Worm (Caenorhabditis elegans) whole organism, L1 larva: ENCODE measurements around the gene ZK829.3.

ENCODE experiments used
- ceh-90 ChIP-seq: sonication (generic microtip); optimal IDR thresholded peaks from 2 replicates; lab custom pipeline; 2016; ENCODE audit warnings: missing genetic modification characterization, missing compliant biosample characterization
- elt-2 ChIP-seq: sonication (generic microtip); optimal IDR thresholded peaks from 2 replicates; lab custom pipeline; 2016; ENCODE audit warnings: missing genetic modification characterization, mild to moderate bottlenecking, inconsistent platforms, missing compliant biosample characterization, missing genetic modification reagents
- fkh-10 ChIP-seq: sonication (generic microtip); optimal IDR thresholded peaks from 2 replicates; lab custom pipeline; 2017; ENCODE audit warnings: missing biosample characterization, missing genetic modification reagents, missing genetic modification characterization
- hpl-2 ChIP-seq: fragments of 150-350 bp; optimal IDR thresholded peaks from 2 replicates; lab custom pipeline; 2014; ENCODE audit warnings: missing biosample characterization, missing genetic modification reagents, missing genetic modification characterization
- irx-1 ChIP-seq: sonication (generic microtip); optimal IDR thresholded peaks from 2 replicates; lab custom pipeline; 2016; ENCODE audit warnings: missing genetic modification characterization, missing compliant biosample characterization
- tlp-1 ChIP-seq: fragments of 150-350 bp; optimal IDR thresholded peaks from 2 replicates; lab custom pipeline; 2014; ENCODE audit warnings: missing biosample characterization, missing genetic modification characterization
- zag-1 ChIP-seq: fragments of 150-350 bp; optimal IDR thresholded peaks from 2 replicates; lab custom pipeline; 2014; ENCODE audit warnings: missing biosample characterization, missing genetic modification characterization

DNA sequence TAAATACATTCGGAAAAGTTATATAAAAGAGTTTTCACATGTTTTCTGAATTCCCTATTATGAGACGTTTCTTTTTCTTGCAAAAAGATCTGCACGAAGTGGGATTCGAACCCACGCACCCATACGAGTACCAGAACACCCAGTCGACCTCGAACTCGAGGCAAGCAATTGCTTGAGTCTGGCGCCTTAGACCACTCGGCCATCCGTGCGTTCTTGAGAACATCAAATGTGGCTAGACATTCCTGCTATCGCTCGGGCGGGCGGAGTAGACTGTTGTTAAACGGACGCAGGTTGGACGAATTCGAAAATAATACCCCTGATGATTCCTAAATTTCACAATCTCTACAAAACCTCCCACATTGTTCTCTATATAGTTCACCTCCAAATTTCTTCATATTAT lies 17.1 kb downstream of the ZK829.3 start:
- TF ChIP-seq hpl-2 (GFP tag; lab: Kevin White, UChicago): no peak
- TF ChIP-seq fkh-10 (GFP tag; lab: Kevin White, UChicago): no peak
- peak; percentile 32 for TF ChIP-seq elt-2 (tag; lab: Kevin White, UChicago)
- TF ChIP-seq ceh-90 (tag; lab: Kevin White, UChicago): no peak
- no peak for TF ChIP-seq tlp-1 (tag; lab: Kevin White, UChicago)
- peak; percentile 38 for TF ChIP-seq irx-1 (tag; lab: Kevin White, UChicago)
- TF ChIP-seq zag-1 (tag; lab: Kevin White, UChicago): no peak
